Worm (Caenorhabditis elegans) whole organism, L1 larva: ENCODE data around the gene C03B1.10.

Source experiments
- C34B4.2 ChIP-seq: sonication (generic microtip); optimal IDR thresholded peaks from 2 replicates; lab custom pipeline; 2017; ENCODE audit warnings: mild to moderate bottlenecking, missing genetic modification characterization, missing compliant biosample characterization
- Y116A8C.19 ChIP-seq: sonication (generic microtip); optimal IDR thresholded peaks from 2 replicates; lab custom pipeline; 2016; ENCODE audit warnings: missing compliant biosample characterization, missing genetic modification characterization, borderline replicate concordance
- alr-1 ChIP-seq: fragments of 200-800 bp; sonication (Bioruptor generic); optimal IDR thresholded peaks from 2 replicates; lab custom pipeline; 2018; ENCODE audit warnings: borderline replicate concordance, mild to moderate bottlenecking, missing genetic modification characterization, missing compliant biosample characterization
- aly-2 ChIP-seq: fragments of 150-350 bp; optimal IDR thresholded peaks from 2 replicates; lab custom pipeline; 2014; ENCODE audit warnings: missing biosample characterization, missing genetic modification characterization
- blmp-1 ChIP-seq: fragments of 150-350 bp; optimal IDR thresholded peaks from 2 replicates; lab custom pipeline; 2014; ENCODE audit warnings: missing biosample characterization, missing genetic modification characterization
- ceh-63 ChIP-seq: fragments of 200-800 bp; sonication (Bioruptor generic); optimal IDR thresholded peaks from 2 replicates; lab custom pipeline; 2018; ENCODE audit warnings: mild to moderate bottlenecking, missing genetic modification characterization, missing compliant biosample characterization
- ceh-8 ChIP-seq: fragments of 200-800 bp; sonication (Bioruptor generic); optimal IDR thresholded peaks from 2 replicates; lab custom pipeline; 2018; ENCODE audit warnings: mild to moderate bottlenecking, missing genetic modification characterization, moderate library complexity, missing compliant biosample characterization
- ceh-88 ChIP-seq: fragments of 200-800 bp; sonication (Bioruptor generic); IDR thresholded peaks from 2 replicates; pipeline ENCODE4 v1.3.6; 2022; ENCODE audit warnings: missing genetic modification characterization, missing compliant biosample characterization
- dpl-1 ChIP-seq, 3 experiments: fragments of 150-350 bp in 2 of 3; sonication (generic microtip) in 1 of 3; optimal IDR thresholded peaks; 2 replicates each; lab custom pipeline; 2014 to 2017; ENCODE audit warnings: missing biosample characterization in 3 of 3, missing genetic modification characterization in 3 of 3, missing genetic modification reagents in 3 of 3
- elt-3 ChIP-seq, 6 experiments: fragments of 150-350 bp in 1 of 6; sonication (generic microtip); optimal IDR thresholded peaks; 2 replicates each; lab custom pipeline; 2017 to 2018; ENCODE audit warnings: missing biosample characterization in 6 of 6, missing genetic modification characterization in 6 of 6, inconsistent platforms in 1 of 6
- ets-5 ChIP-seq: fragments of 200-800 bp; sonication (Bioruptor generic); IDR thresholded peaks from 2 replicates; pipeline ENCODE4 v1.3.6; 2022; ENCODE audit warnings: missing genetic modification characterization, missing compliant biosample characterization
- fkh-10 ChIP-seq: sonication (generic microtip); optimal IDR thresholded peaks from 2 replicates; lab custom pipeline; 2017; ENCODE audit warnings: missing biosample characterization, missing genetic modification reagents, missing genetic modification characterization
- fkh-4 ChIP-seq: sonication (generic microtip); optimal IDR thresholded peaks from 2 replicates; lab custom pipeline; 2016; ENCODE audit warnings: missing compliant biosample characterization, missing genetic modification characterization, borderline replicate concordance
- grh-1 ChIP-seq: fragments of 200-800 bp; sonication (Bioruptor generic); IDR thresholded peaks from 2 replicates; pipeline ENCODE4 v1.3.6; 2022; ENCODE audit warnings: missing genetic modification reagents, missing genetic modification characterization, missing compliant biosample characterization
- irx-1 ChIP-seq: sonication (generic microtip); optimal IDR thresholded peaks from 2 replicates; lab custom pipeline; 2016; ENCODE audit warnings: missing genetic modification characterization, missing compliant biosample characterization
- isw-1 ChIP-seq: fragments of 200-800 bp; sonication (Bioruptor generic); IDR thresholded peaks from 2 replicates; pipeline ENCODE4 v1.3.6; 2022; ENCODE audit warnings: missing genetic modification characterization, missing compliant biosample characterization
- jun-1 ChIP-seq: fragments of 150-350 bp; optimal IDR thresholded peaks from 2 replicates; lab custom pipeline; 2014; ENCODE audit warnings: missing biosample characterization, missing genetic modification reagents, missing genetic modification characterization
- lin-14 ChIP-seq: fragments of 200-800 bp; sonication (Bioruptor generic); optimal IDR thresholded peaks from 2 replicates; lab custom pipeline; 2018; ENCODE audit warnings: mild to moderate bottlenecking, missing genetic modification characterization, moderate library complexity, missing compliant biosample characterization
- lin-35 ChIP-seq, 2 experiments: fragments of 150-350 bp; optimal IDR thresholded peaks; 2 replicates each; lab custom pipeline; 2014; ENCODE audit warnings: missing biosample characterization in 2 of 2, missing genetic modification characterization in 2 of 2, missing genetic modification reagents in 2 of 2
- lin-39 ChIP-seq: fragments of 150-350 bp; optimal IDR thresholded peaks from 2 replicates; lab custom pipeline; 2014; ENCODE audit warnings: missing biosample characterization, missing genetic modification reagents, missing genetic modification characterization
- lsy-2 ChIP-seq, 2 experiments: fragments of 150-350 bp; optimal IDR thresholded peaks; 2 replicates each; lab custom pipeline; 2014; ENCODE audit warnings: missing biosample characterization in 2 of 2, missing genetic modification characterization in 2 of 2
- mab-9 ChIP-seq: fragments of 200-800 bp; sonication (Bioruptor generic); IDR thresholded peaks from 2 replicates; pipeline ENCODE4 v1.3.6; 2022; ENCODE audit warnings: missing genetic modification reagents, missing genetic modification characterization, missing compliant biosample characterization
- mef-2 ChIP-seq: fragments of 150-350 bp; optimal IDR thresholded peaks from 2 replicates; lab custom pipeline; 2014; ENCODE audit warnings: missing biosample characterization, missing genetic modification characterization
- nhr-19 ChIP-seq: fragments of 200-800 bp; sonication (Bioruptor generic); conservative IDR thresholded peaks from 2 replicates; pipeline ENCODE4 v1.3.6; 2022; ENCODE audit warnings: missing genetic modification characterization, missing compliant biosample characterization
- nhr-20 ChIP-seq: sonication (generic microtip); optimal IDR thresholded peaks from 2 replicates; lab custom pipeline; 2016; ENCODE audit warnings: mild to moderate bottlenecking, missing genetic modification characterization, missing compliant biosample characterization
- nhr-237 ChIP-seq: fragments of 150-350 bp; optimal IDR thresholded peaks from 2 replicates; lab custom pipeline; 2014; ENCODE audit warnings: missing biosample characterization, missing genetic modification characterization
- nhr-28 ChIP-seq: fragments of 150-350 bp; optimal IDR thresholded peaks from 2 replicates; lab custom pipeline; 2014; ENCODE audit warnings: missing biosample characterization, missing genetic modification characterization
- nhr-71 ChIP-seq: sonication (generic microtip); optimal IDR thresholded peaks from 2 replicates; lab custom pipeline; 2016; ENCODE audit warnings: mild to moderate bottlenecking, missing genetic modification characterization, moderate library complexity, missing compliant biosample characterization
- nhr-76 ChIP-seq: sonication (generic microtip); optimal IDR thresholded peaks from 2 replicates; lab custom pipeline; 2017; ENCODE audit warnings: missing biosample characterization, missing genetic modification characterization
- pax-3 ChIP-seq: fragments of 200-800 bp; sonication (Bioruptor generic); optimal IDR thresholded peaks from 2 replicates; lab custom pipeline; 2018; ENCODE audit warnings: mild to moderate bottlenecking, missing genetic modification characterization, moderate library complexity, missing compliant biosample characterization
- rnt-1 ChIP-seq: sonication (generic microtip); optimal IDR thresholded peaks from 2 replicates; lab custom pipeline; 2016; ENCODE audit warnings: mild to moderate bottlenecking, missing genetic modification characterization, moderate library complexity, missing compliant biosample characterization
- snpc-4 ChIP-seq: fragments of 150-350 bp; optimal IDR thresholded peaks from 2 replicates; lab custom pipeline; 2014; ENCODE audit warnings: missing biosample characterization, missing genetic modification characterization
- tlp-1 ChIP-seq: fragments of 150-350 bp; optimal IDR thresholded peaks from 2 replicates; lab custom pipeline; 2014; ENCODE audit warnings: missing biosample characterization, missing genetic modification characterization
- unc-130 ChIP-seq: fragments of 150-350 bp; optimal IDR thresholded peaks from 2 replicates; lab custom pipeline; 2017; ENCODE audit warnings: missing biosample characterization, missing genetic modification characterization, inconsistent platforms
- vab-15 ChIP-seq: sonication (generic microtip); optimal IDR thresholded peaks from 2 replicates; lab custom pipeline; 2017; ENCODE audit warnings: missing genotype, mild to moderate bottlenecking, missing genetic modification characterization, missing compliant biosample characterization
- ztf-11 ChIP-seq, 2 experiments: sonication (generic microtip); optimal IDR thresholded peaks; 2 replicates each; lab custom pipeline; 2016 to 2017; ENCODE audit warnings: missing genetic modification characterization in 2 of 2, missing biosample characterization in 1 of 2, missing compliant biosample characterization in 1 of 2

The C03B1.10 gene

ce11 chrX:6357772-6358171 lies at the start of gene C03B1.10:
Gene C03B1.10 (minus strand): TSS chrX:6357872.
- TF ChIP-seq lin-35 (GFP tag; optimal IDR thresholded peaks at IDR 0.05; lab: Kevin White, UChicago): no peak
- TF ChIP-seq irx-1: no peak
- TF ChIP-seq, all 84 proteins: peak for 0

ce11 chrX:6405905-6406304 lies 48.2 kb upstream of the C03B1.10 start:
- no peak for TF ChIP-seq mab-9 (GFP tag; lab: Robert Waterston, UW)
- TF ChIP-seq, all 84 proteins: peak for 0

- TF ChIP-seq ceh-88 (GFP tag; lab: Robert Waterston, UW) (no peak), unc-130 (no peak), aly-2 (tag; lab: Kevin White, UChicago) (no peak), ceh-8 (GFP tag; lab: Kevin White, UChicago) (no peak), nhr-19 (no peak), alr-1 (tag; lab: Kevin White, UChicago) (no peak), dpl-1 (GFP tag; optimal IDR thresholded peaks at IDR 0.05; lab: Kevin White, UChicago) (no peak), fkh-4 (no peak), vab-15 (tag; lab: Kevin White, UChicago) (no peak), nhr-76 (no peak), nhr-237 (tag; lab: Kevin White, UChicago) (no peak), nhr-20 (tag; lab: Kevin White, UChicago) (no peak), lsy-2 (tag; optimal IDR thresholded peaks at IDR 0.05; lab: Kevin White, UChicago) (no peak), fkh-10 (GFP tag; lab: Kevin White, UChicago) (no peak), mef-2 (tag; lab: Kevin White, UChicago) (no peak)
These were observed 45.5 kb upstream of the C03B1.10 start, which contains the start of gene glt-4 for ce11 chrX:6403122-6403521. Gene glt-4 (plus strand): TSS chrX:6403422.

- TF ChIP-seq rnt-1 (tag; lab: Kevin White, UChicago): peak; percentile 57
- peak; percentile 17 for TF ChIP-seq nhr-71 (tag; lab: Kevin White, UChicago)
- no peak for TF ChIP-seq jun-1 (tag; lab: Kevin White, UChicago)
- TF ChIP-seq lin-14 (GFP tag; lab: Kevin White, UChicago): peak; percentile 49
- TF ChIP-seq, all 84 proteins: peak for 3
These were observed 41.8 kb upstream of the C03B1.10 start for ce11 chrX:6399450-6399849.

- TF ChIP-seq nhr-76: no peak
- no peak for TF ChIP-seq ceh-63 (GFP tag; lab: Kevin White, UChicago)
- TF ChIP-seq snpc-4: no peak
- TF ChIP-seq fkh-4: no peak
These were observed 33.8 kb upstream of the C03B1.10 start, which contains the start of gene igcm-2 for ce11 chrX:6391491-6391890. Gene igcm-2 (minus strand): TSS chrX:6391591.

ce11 chrX:6388639-6389038 lies 31.0 kb upstream of the C03B1.10 start:
- TF ChIP-seq isw-1 (GFP tag; lab: Robert Waterston, UW) (no peak), ets-5 (GFP tag; lab: Robert Waterston, UW) (no peak), pax-3 (tag; lab: Kevin White, UChicago) (no peak), blmp-1 (tag; lab: Kevin White, UChicago) (no peak), nhr-71 (tag; lab: Kevin White, UChicago) (no peak), grh-1 (GFP tag; lab: Robert Waterston, UW) (no peak), elt-3 (tag; optimal IDR thresholded peaks at IDR 0.05; lab: Kevin White, UChicago) (no peak), nhr-28 (tag; lab: Kevin White, UChicago) (no peak), C34B4.2 (tag; lab: Kevin White, UChicago) (no peak), lin-39 (tag; lab: Kevin White, UChicago) (no peak), alr-1 (tag; lab: Kevin White, UChicago) (no peak), tlp-1 (tag; lab: Kevin White, UChicago) (no peak), ztf-11 (tag; optimal IDR thresholded peaks at IDR 0.05; lab: Kevin White, UChicago) (no peak), Y116A8C.19 (tag; lab: Kevin White, UChicago) (no peak)
